Worm (Caenorhabditis elegans) whole organism, L1 larva: ENCODE measurements around the gene K09D9.14.

Experiments used
- C04F5.9 ChIP-seq: sonication (generic microtip); optimal IDR thresholded peaks from 2 replicates; lab custom pipeline; 2016; ENCODE audit warnings: missing genetic modification characterization, missing compliant biosample characterization
- lin-39 ChIP-seq: fragments of 150-350 bp; optimal IDR thresholded peaks from 2 replicates; lab custom pipeline; 2014; ENCODE audit warnings: missing biosample characterization, missing genetic modification reagents, missing genetic modification characterization
- lsy-2 ChIP-seq, 2 experiments: fragments of 150-350 bp; optimal IDR thresholded peaks; 2 replicates each; lab custom pipeline; 2014; ENCODE audit warnings: missing biosample characterization in 2 of 2, missing genetic modification characterization in 2 of 2
- nhr-76 ChIP-seq: sonication (generic microtip); optimal IDR thresholded peaks from 2 replicates; lab custom pipeline; 2017; ENCODE audit warnings: missing biosample characterization, missing genetic modification characterization
- nhr-77 ChIP-seq: fragments of 150-350 bp; optimal IDR thresholded peaks from 2 replicates; lab custom pipeline; 2014; ENCODE audit warnings: missing biosample characterization, missing genetic modification characterization
- snpc-4 ChIP-seq: fragments of 150-350 bp; optimal IDR thresholded peaks from 2 replicates; lab custom pipeline; 2014; ENCODE audit warnings: missing biosample characterization, missing genetic modification characterization
- sptf-1 ChIP-seq: fragments of 150-350 bp; optimal IDR thresholded peaks from 2 replicates; lab custom pipeline; 2014; ENCODE audit warnings: missing biosample characterization, missing genetic modification characterization

ce11 chrV:3981680-3982079 lies 40.0 kb downstream of the K09D9.14 start, which contains the start of gene nlp-30:
- TF ChIP-seq lsy-2 (tag; optimal IDR thresholded peaks at IDR 0.05; lab: Kevin White, UChicago) (no peak), snpc-4 (tag; lab: Kevin White, UChicago) (no peak), C04F5.9 (tag; lab: Kevin White, UChicago) (no peak), nhr-76 (tag; lab: Kevin White, UChicago) (no peak), nhr-77 (no peak), lin-39 (tag; lab: Kevin White, UChicago) (no peak), sptf-1 (tag; lab: Kevin White, UChicago) (no peak)
